Fruit fly (Drosophila melanogaster): Measurements from ENCODE around the gene AdoR.
A peak's percentile ranks its signal among the peaks of the same experiment; 100 is the strongest.

Gene AdoR

DNA sequence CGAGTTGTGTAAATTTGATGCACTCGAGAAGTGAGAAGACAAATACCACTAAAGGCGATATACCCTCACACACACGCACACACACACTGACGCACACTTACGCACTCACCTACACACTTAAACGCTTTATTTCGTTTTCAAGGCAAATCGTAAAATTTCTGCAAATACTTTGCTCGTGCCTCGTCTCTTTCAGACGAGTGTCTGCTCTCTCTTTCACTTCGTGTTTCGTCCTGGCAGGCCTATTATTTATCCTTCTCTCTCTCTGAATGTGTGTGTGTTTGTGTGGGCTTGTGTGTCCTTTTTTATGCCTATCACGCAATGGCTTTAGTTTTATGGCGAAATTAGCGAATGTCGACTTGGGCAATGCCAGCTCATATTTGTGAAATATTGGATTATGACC, 51.2 kb downstream of the AdoR start:
- TF ChIP-seq dsf (GFP tag; optimal IDR thresholded peaks at IDR 0.05; ENCODE audit: borderline replicate concordance) (no peak), Rel (GFP tag; optimal IDR thresholded peaks at IDR 0.05) (no peak), Rel (tag; optimal IDR thresholded peaks at IDR 0.05) (no peak), ey (GFP tag; optimal IDR thresholded peaks at IDR 0.05) (no peak), OdsH (GFP tag; optimal IDR thresholded peaks at IDR 0.05) (no peak), Dfd (GFP tag; optimal IDR thresholded peaks at IDR 0.05) (no peak), Jra (GFP tag; optimal IDR thresholded peaks at IDR 0.05) (no peak), Abd-B (GFP tag; optimal IDR thresholded peaks at IDR 0.05) (no peak), CG32264 (GFP tag; optimal IDR thresholded peaks at IDR 0.05) (no peak), fru (GFP tag; optimal IDR thresholded peaks at IDR 0.05) (no peak), CG9705 (GFP tag; optimal IDR thresholded peaks at IDR 0.05) (no peak), jim (GFP tag; optimal IDR thresholded peaks at IDR 0.05) (no peak), Mio (GFP tag; optimal IDR thresholded peaks at IDR 0.05) (no peak), dl (GFP tag; optimal IDR thresholded peaks at IDR 0.05; ENCODE audit: insufficient read depth in 1 of 2, partially characterized antibody in 2 of 2) (no peak), br (GFP tag; optimal IDR thresholded peaks at IDR 0.05) (no peak), tai (GFP tag; optimal IDR thresholded peaks at IDR 0.05) (no peak)

DNA sequence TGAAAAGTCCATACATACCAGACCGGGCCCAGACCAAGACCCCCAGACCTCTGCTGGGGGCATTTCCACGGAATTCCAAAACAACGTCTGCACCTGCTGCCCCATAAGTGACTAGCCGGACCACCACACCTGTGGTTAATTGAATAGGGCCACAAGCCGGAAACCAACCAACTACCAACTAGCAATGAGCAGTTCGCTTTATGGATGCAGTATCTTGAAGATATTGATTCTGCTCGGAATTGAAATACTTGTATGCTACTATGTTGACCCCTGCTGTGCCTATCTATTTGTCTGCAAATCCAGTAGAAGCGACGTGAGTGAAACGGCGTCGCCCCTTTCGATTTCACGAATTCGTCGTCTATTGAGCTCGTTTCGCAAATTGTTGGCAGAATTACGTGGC, 53.6 kb downstream of the AdoR start:
- TF ChIP-seq br (GFP tag; optimal IDR thresholded peaks at IDR 0.05), result peak; percentile 25
- no peak for TF ChIP-seq Jra (GFP tag; optimal IDR thresholded peaks at IDR 0.05)
- TF ChIP-seq Hnf4 (GFP tag; optimal IDR thresholded peaks at IDR 0.05), result peak; percentile 27
- TF ChIP-seq HLH106 (tag; optimal IDR thresholded peaks at IDR 0.05), result peak; percentile 39
- TF ChIP-seq foxo (GFP tag; optimal IDR thresholded peaks at IDR 0.05), result peak in 1 of 2 experiments; percentile 50
- peak; percentile 26 for TF ChIP-seq OdsH (GFP tag; optimal IDR thresholded peaks at IDR 0.05)
- peak; percentile 61 for TF ChIP-seq rgr (GFP tag; optimal IDR thresholded peaks at IDR 0.05)
- TF ChIP-seq dmrt93B (GFP tag; optimal IDR thresholded peaks at IDR 0.05), result peak; percentile 9
- no peak for TF ChIP-seq brk (GFP tag; optimal IDR thresholded peaks at IDR 0.05)
- TF ChIP-seq woc (GFP tag; optimal IDR thresholded peaks at IDR 0.05), result no peak
- no peak for TF ChIP-seq Myc (optimal IDR thresholded peaks at IDR 0.05)
- TF ChIP-seq h (GFP tag; optimal IDR thresholded peaks at IDR 0.05), result peak; percentile 41
- peak; percentile 66 for TF ChIP-seq ey (GFP tag; optimal IDR thresholded peaks at IDR 0.05)

DNA sequence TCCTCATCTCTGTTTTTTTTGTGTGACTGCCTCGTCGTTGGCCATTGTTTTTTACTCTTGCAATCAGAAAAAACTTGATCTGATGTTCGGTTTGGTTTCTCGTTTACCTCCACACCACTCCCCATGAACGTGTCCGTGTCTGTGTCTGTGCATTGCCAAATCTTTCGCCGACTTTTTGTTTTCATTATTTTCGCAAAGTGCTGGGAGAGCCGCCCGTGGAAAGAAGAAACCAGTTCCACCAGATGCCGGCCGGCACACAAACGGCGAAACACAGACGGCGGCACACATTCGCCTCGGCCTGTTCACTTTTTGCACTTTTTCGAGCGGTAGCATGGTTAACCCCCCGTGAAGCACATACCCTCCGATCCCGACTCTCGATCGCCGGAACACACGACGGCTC, 54.0 kb downstream of the AdoR start:
- no peak for TF ChIP-seq Mio (GFP tag; optimal IDR thresholded peaks at IDR 0.05)
- peak; percentile 63 for TF ChIP-seq Vsx2 (GFP tag; optimal IDR thresholded peaks at IDR 0.05; ENCODE audit: partially characterized antibody)
- no peak for TF ChIP-seq lola (GFP tag; optimal IDR thresholded peaks at IDR 0.05)
- peak; percentile 47 for TF ChIP-seq Dif (GFP tag; optimal IDR thresholded peaks at IDR 0.05; ENCODE audit: partially characterized antibody)
- no peak for TF ChIP-seq br (GFP tag; optimal IDR thresholded peaks at IDR 0.05)
- no peak for TF ChIP-seq ey (GFP tag; optimal IDR thresholded peaks at IDR 0.05)
- TF ChIP-seq fru (GFP tag; optimal IDR thresholded peaks at IDR 0.05), result peak; percentile 13
- peak; percentile 67 for TF ChIP-seq Rel (GFP tag; optimal IDR thresholded peaks at IDR 0.05)
- peak; percentile 68 for TF ChIP-seq Rel (tag; optimal IDR thresholded peaks at IDR 0.05)
- TF ChIP-seq psq (GFP tag; optimal IDR thresholded peaks at IDR 0.05), result peak; percentile 76
- TF ChIP-seq jim (GFP tag; optimal IDR thresholded peaks at IDR 0.05), result peak; percentile 73
- no peak for TF ChIP-seq rgr (GFP tag; optimal IDR thresholded peaks at IDR 0.05)
- no peak for TF ChIP-seq sage (GFP tag; optimal IDR thresholded peaks at IDR 0.05)
- no peak for TF ChIP-seq pan (optimal IDR thresholded peaks at IDR 0.05)
- peak; percentile 47 for TF ChIP-seq Sp1 (GFP tag; optimal IDR thresholded peaks at IDR 0.05)
- no peak for TF ChIP-seq OdsH (GFP tag; optimal IDR thresholded peaks at IDR 0.05)
- TF ChIP-seq CrebA (GFP tag; optimal IDR thresholded peaks at IDR 0.05; ENCODE audit: borderline replicate concordance), result no peak

DNA sequence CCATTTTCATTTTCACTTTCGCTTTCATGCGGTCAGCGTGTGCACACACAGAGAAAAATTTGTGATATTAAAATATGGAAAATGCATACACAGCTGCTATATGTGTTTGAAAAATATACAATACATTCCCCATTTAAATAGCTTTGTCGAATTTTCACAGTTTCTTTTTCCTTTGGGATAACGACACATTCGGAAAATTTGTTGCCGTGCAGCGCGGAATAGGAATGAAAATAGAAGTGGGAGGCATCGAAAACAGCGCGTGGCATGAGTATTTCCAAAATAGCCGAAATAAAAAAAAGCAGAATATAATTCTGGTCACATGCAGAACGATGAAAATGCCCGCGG, 56.7 kb downstream of the AdoR start:
- TF ChIP-seq sv (GFP tag; optimal IDR thresholded peaks at IDR 0.05), result peak; percentile 60
- no peak for TF ChIP-seq Vsx2 (GFP tag; optimal IDR thresholded peaks at IDR 0.05; ENCODE audit: partially characterized antibody)
- TF ChIP-seq dmrt93B (GFP tag; optimal IDR thresholded peaks at IDR 0.05), result peak; percentile 8
- no peak for TF ChIP-seq Jra (GFP tag; optimal IDR thresholded peaks at IDR 0.05)
- peak; percentile 21 for TF ChIP-seq psq (GFP tag; optimal IDR thresholded peaks at IDR 0.05)
- TF ChIP-seq lola (GFP tag; optimal IDR thresholded peaks at IDR 0.05), result no peak
- TF ChIP-seq OdsH (GFP tag; optimal IDR thresholded peaks at IDR 0.05), result peak; percentile 34
- no peak for TF ChIP-seq Abd-B (GFP tag; optimal IDR thresholded peaks at IDR 0.05)
- peak; percentile 41 for TF ChIP-seq ey (GFP tag; optimal IDR thresholded peaks at IDR 0.05)
- TF ChIP-seq HLH106 (tag; optimal IDR thresholded peaks at IDR 0.05), result peak; percentile 41
- peak; percentile 8 for TF ChIP-seq brk (GFP tag; optimal IDR thresholded peaks at IDR 0.05)
- peak; percentile 61 for TF ChIP-seq rgr (GFP tag; optimal IDR thresholded peaks at IDR 0.05)
- TF ChIP-seq jim (GFP tag; optimal IDR thresholded peaks at IDR 0.05), result no peak
- TF ChIP-seq dl (GFP tag; optimal IDR thresholded peaks at IDR 0.05; ENCODE audit: insufficient read depth in 1 of 2, partially characterized antibody in 2 of 2), result no peak
- TF ChIP-seq sage (GFP tag; optimal IDR thresholded peaks at IDR 0.05), result no peak
- no peak for TF ChIP-seq Rel (GFP tag; optimal IDR thresholded peaks at IDR 0.05)
- no peak for TF ChIP-seq Rel (tag; optimal IDR thresholded peaks at IDR 0.05)
- TF ChIP-seq GATAd (GFP tag; optimal IDR thresholded peaks at IDR 0.05), result no peak
- TF ChIP-seq Dfd (GFP tag; optimal IDR thresholded peaks at IDR 0.05), result no peak
- peak; percentile 45 for TF ChIP-seq fru (GFP tag; optimal IDR thresholded peaks at IDR 0.05)
- no peak for TF ChIP-seq Hnf4 (GFP tag; optimal IDR thresholded peaks at IDR 0.05)
- TF ChIP-seq pan (optimal IDR thresholded peaks at IDR 0.05), result no peak
- no peak for TF ChIP-seq usp (GFP tag; optimal IDR thresholded peaks at IDR 0.05)
- no peak for TF ChIP-seq Myc (optimal IDR thresholded peaks at IDR 0.05)
- TF ChIP-seq CG32264 (GFP tag; optimal IDR thresholded peaks at IDR 0.05), result no peak
- TF ChIP-seq Hr83 (GFP tag; optimal IDR thresholded peaks at IDR 0.05; ENCODE audit: poor library complexity, severe bottlenecking), result no peak
- peak; percentile 42 for TF ChIP-seq br (GFP tag; optimal IDR thresholded peaks at IDR 0.05)
- peak; percentile 77 for TF ChIP-seq h (GFP tag; optimal IDR thresholded peaks at IDR 0.05)
- TF ChIP-seq CrebA (GFP tag; optimal IDR thresholded peaks at IDR 0.05; ENCODE audit: borderline replicate concordance), result no peak
- TF ChIP-seq Hr78 (GFP tag; optimal IDR thresholded peaks at IDR 0.05), result no peak
- no peak for TF ChIP-seq CG9705 (GFP tag; optimal IDR thresholded peaks at IDR 0.05)
- TF ChIP-seq foxo (GFP tag; optimal IDR thresholded peaks at IDR 0.05), result peak in 1 of 2 experiments; percentile 61
- no peak for TF ChIP-seq N (GFP tag; optimal IDR thresholded peaks at IDR 0.05)
- no peak for TF ChIP-seq dsf (GFP tag; optimal IDR thresholded peaks at IDR 0.05; ENCODE audit: borderline replicate concordance)
- TF ChIP-seq woc (GFP tag; optimal IDR thresholded peaks at IDR 0.05), result no peak
